Fruit fly (Drosophila melanogaster): ENCODE measurements around the gene eIF4EHP.

eIF4EHP gene

DNA sequence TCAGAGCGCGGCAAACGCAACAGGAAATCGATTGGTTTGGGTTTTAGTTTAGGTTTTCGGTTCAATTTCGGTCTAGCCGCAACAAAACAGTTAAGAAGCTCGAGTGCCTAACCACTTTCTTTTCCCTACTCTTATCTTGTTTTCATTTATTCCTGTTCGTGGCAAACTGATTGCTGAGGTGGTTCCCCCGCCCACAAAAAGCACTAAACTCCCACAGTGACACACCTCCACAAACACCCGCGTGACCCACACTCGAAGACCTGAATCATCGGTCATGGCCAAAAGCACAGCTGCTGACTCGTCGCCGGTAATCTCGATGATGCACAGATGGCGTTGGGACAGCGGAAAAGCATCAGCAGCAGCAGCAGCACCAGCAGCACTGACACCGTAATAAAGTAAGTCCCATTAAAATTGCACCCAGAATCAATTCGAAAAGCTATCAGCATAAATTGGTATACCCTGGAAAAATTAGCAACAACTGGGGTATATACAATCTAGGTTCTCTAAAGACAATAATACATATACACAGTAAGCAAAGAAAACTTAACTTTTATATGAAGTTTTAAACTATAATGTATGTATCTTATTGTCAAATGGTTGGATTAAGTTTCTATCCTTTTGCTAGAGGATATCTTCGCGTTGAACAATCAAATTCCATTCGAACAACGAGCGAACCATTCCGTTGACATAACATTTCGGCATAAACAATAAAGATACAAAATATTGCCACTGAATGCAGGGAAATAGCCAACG is 82.9 kb downstream of the eIF4EHP start (continued):
- TF ChIP-seq CG14965 (GFP tag; optimal IDR thresholded peaks at IDR 0.05; ENCODE audit: borderline replicate concordance) (no peak), CG6654 (GFP tag; optimal IDR thresholded peaks at IDR 0.05) (no peak), Hey (tag; optimal IDR thresholded peaks at IDR 0.05) (no peak), CG2678 (tag; optimal IDR thresholded peaks at IDR 0.05) (peak; percentile 62), Mes4 (GFP tag; optimal IDR thresholded peaks at IDR 0.05) (no peak), scrt (GFP tag; optimal IDR thresholded peaks at IDR 0.05) (no peak), Side (GFP tag; optimal IDR thresholded peaks at IDR 0.05) (no peak), CG18476 (GFP tag; optimal IDR thresholded peaks at IDR 0.05) (no peak), Spps (tag; optimal IDR thresholded peaks at IDR 0.05) (no peak), sd (tag; optimal IDR thresholded peaks at IDR 0.05) (no peak), BEAF-32 (GFP tag; optimal IDR thresholded peaks at IDR 0.05) (no peak), pan (optimal IDR thresholded peaks at IDR 0.05) (no peak), pan (GFP tag; optimal IDR thresholded peaks at IDR 0.05 in 1 of 2, IDR thresholded peaks at IDR 0.05 in 1 of 2) (peak in 1 of 2 experiments; percentile 62), Lhr (GFP tag; optimal IDR thresholded peaks at IDR 0.05) (no peak), CG9797 (GFP tag; optimal IDR thresholded peaks at IDR 0.05) (no peak), ranshi (GFP tag; IDR thresholded peaks at IDR 0.05) (no peak), ash1 (GFP tag; optimal IDR thresholded peaks at IDR 0.05) (no peak), z (GFP tag; IDR thresholded peaks at IDR 0.05) (no peak), CG1529 (GFP tag; optimal IDR thresholded peaks at IDR 0.05) (no peak), bigmax (GFP tag; optimal IDR thresholded peaks at IDR 0.05) (no peak), CG4820 (GFP tag; optimal IDR thresholded peaks at IDR 0.05) (no peak), CG9817 (tag; optimal IDR thresholded peaks at IDR 0.05) (no peak), Fer2 (tag; optimal IDR thresholded peaks at IDR 0.05) (no peak), Rfx (GFP tag; IDR thresholded peaks at IDR 0.05) (peak; percentile 54), Hr78 (GFP tag; optimal IDR thresholded peaks at IDR 0.05) (peak in 1 of 2 experiments; percentile 59), CG32767 (GFP tag; IDR thresholded peaks at IDR 0.05) (no peak), Taf1 (GFP tag; IDR thresholded peaks at IDR 0.05) (no peak), jumu (GFP tag; optimal IDR thresholded peaks at IDR 0.05) (no peak), CG7987 (GFP tag; optimal IDR thresholded peaks at IDR 0.05) (no peak), sens (GFP tag) (peak; percentile 83), Oli (tag; optimal IDR thresholded peaks at IDR 0.05) (peak; percentile 40), trh (GFP tag; optimal IDR thresholded peaks at IDR 0.05) (no peak), abd-A (tag; optimal IDR thresholded peaks at IDR 0.05) (no peak), CG6272 (GFP tag; IDR thresholded peaks at IDR 0.05) (no peak), CG12391 (tag; optimal IDR thresholded peaks at IDR 0.05) (peak; percentile 58), zfh1 (GFP tag; IDR thresholded peaks at IDR 0.05) (no peak)

DNA sequence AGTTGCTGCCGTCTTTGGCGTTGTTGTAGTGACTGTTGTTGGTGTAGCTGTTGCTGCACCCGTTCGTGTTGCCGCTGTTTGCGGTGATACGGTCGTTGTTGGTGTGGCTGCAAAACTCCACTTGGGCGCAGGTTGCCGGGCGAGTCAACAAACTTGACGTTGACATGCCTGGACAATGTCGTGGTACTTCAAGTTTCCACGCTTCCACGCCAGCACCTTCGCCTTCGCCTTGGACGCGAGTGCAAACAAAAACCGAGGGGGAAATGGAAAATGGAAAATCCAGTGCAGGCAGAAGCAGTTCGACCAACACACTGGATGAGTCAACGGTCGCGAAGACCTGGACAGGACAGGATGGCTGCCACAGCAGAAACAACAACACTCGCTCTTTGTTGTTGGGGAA is 84.1 kb downstream of the eIF4EHP start:
- no peak for TF ChIP-seq CG8359 (GFP tag; optimal IDR thresholded peaks at IDR 0.05; ENCODE audit: borderline replicate concordance)
- no peak for TF ChIP-seq ro (GFP tag; IDR thresholded peaks at IDR 0.05)
- TF ChIP-seq zfh1 (GFP tag; IDR thresholded peaks at IDR 0.05): 0 out of 3 replicates have a peak, but pooled peaks have one; percentile 27
- TF ChIP-seq CG4360 (GFP tag; IDR thresholded peaks at IDR 0.05): peak; percentile 46; the same call in 1 of the 2 replicates
- TF ChIP-seq Ravus (GFP tag; IDR thresholded peaks at IDR 0.05): no peak
- no peak for TF ChIP-seq CG1647 (GFP tag; optimal IDR thresholded peaks at IDR 0.05)
- no peak for TF ChIP-seq twi (tag; optimal IDR thresholded peaks at IDR 0.05)
- peak; percentile 73 for TF ChIP-seq CG8478 (optimal IDR thresholded peaks at IDR 0.05)
- TF ChIP-seq Rfx (GFP tag; IDR thresholded peaks at IDR 0.05): no peak
- no peak for TF ChIP-seq Sry-δ (GFP tag; optimal IDR thresholded peaks at IDR 0.05)
